Fruit fly (Drosophila melanogaster) whole organism, prepupa: Measurements from ENCODE around the gene Mps1.

Experiments used
- Blimp-1 ChIP-seq: fragments of 200-800 bp; sonication (Bioruptor generic); optimal IDR thresholded peaks from 3 replicates; lab custom pipeline; 2017; ENCODE audit warnings: missing biosample characterization, missing genetic modification characterization, mild to moderate bottlenecking, moderate library complexity, missing genetic modification reagents
- CG10669 ChIP-seq: fragments of 200-800 bp; sonication (Bioruptor generic); optimal IDR thresholded peaks from 3 replicates; lab custom pipeline; 2018; ENCODE audit warnings: missing biosample characterization, mild to moderate bottlenecking, missing genetic modification characterization, moderate library complexity
- CG11762 ChIP-seq: fragments of 200-800 bp; sonication (Bioruptor generic); optimal IDR thresholded peaks from 3 replicates; lab custom pipeline; 2016; ENCODE audit warnings: missing biosample characterization, missing genetic modification characterization; ENCODE audit not compliant: insufficient read depth
- CG11902 ChIP-seq: fragments of 200-800 bp; sonication (Bioruptor generic); optimal IDR thresholded peaks from 3 replicates; lab custom pipeline; 2016; ENCODE audit warnings: missing biosample characterization, missing genetic modification characterization
- CG1621 ChIP-seq: fragments of 200-800 bp; sonication (Bioruptor generic); optimal IDR thresholded peaks from 3 replicates; lab custom pipeline; 2018; ENCODE audit warnings: missing biosample characterization, mild to moderate bottlenecking, missing genetic modification characterization
- CG16779 ChIP-seq: fragments of 200-800 bp; sonication (Bioruptor generic); optimal IDR thresholded peaks from 3 replicates; lab custom pipeline; 2017; ENCODE audit warnings: missing biosample characterization, mild to moderate bottlenecking, missing genetic modification characterization
- CG31627 ChIP-seq: fragments of 200-800 bp; sonication (Bioruptor generic); optimal IDR thresholded peaks from 3 replicates; lab custom pipeline; 2016; ENCODE audit warnings: missing biosample characterization, missing genetic modification characterization
- CG3919 ChIP-seq: fragments of 200-800 bp; sonication (Bioruptor generic); optimal IDR thresholded peaks from 3 replicates; lab custom pipeline; 2016; ENCODE audit warnings: missing biosample characterization, missing genetic modification characterization
- CG4318 ChIP-seq: fragments of 200-800 bp; sonication (Bioruptor generic); optimal IDR thresholded peaks from 3 replicates; lab custom pipeline; 2017; ENCODE audit warnings: missing biosample characterization, mild to moderate bottlenecking, missing genetic modification characterization
- CG6163 ChIP-seq: fragments of 200-800 bp; sonication (Bioruptor generic); IDR thresholded peaks from 3 replicates; pipeline ENCODE4 v1.3.6; 2022; ENCODE audit warnings: missing biosample characterization, missing genetic modification characterization
- CG6276 ChIP-seq: fragments of 200-800 bp; sonication (Bioruptor generic); optimal IDR thresholded peaks from 2 replicates; lab custom pipeline; 2017; ENCODE audit warnings: missing biosample characterization, mild to moderate bottlenecking, missing genetic modification characterization
- CG6808 ChIP-seq: fragments of 200-800 bp; sonication (Bioruptor generic); optimal IDR thresholded peaks from 3 replicates; lab custom pipeline; 2017; ENCODE audit warnings: missing biosample characterization, missing genetic modification characterization, mild to moderate bottlenecking, moderate library complexity, missing genetic modification reagents
- CG6854 ChIP-seq: fragments of 200-800 bp; sonication (Bioruptor generic); optimal IDR thresholded peaks from 2 replicates; lab custom pipeline; 2017; ENCODE audit warnings: missing biosample characterization, mild to moderate bottlenecking, missing genetic modification characterization
- CG7368 ChIP-seq: fragments of 200-800 bp; sonication (Bioruptor generic); optimal IDR thresholded peaks from 3 replicates; lab custom pipeline; 2016; ENCODE audit warnings: missing biosample characterization, missing genetic modification characterization
- CG8119 ChIP-seq: fragments of 200-800 bp; sonication (Bioruptor generic); IDR thresholded peaks from 3 replicates; pipeline ENCODE4 v1.3.6; 2022; ENCODE audit warnings: missing biosample characterization, missing genetic modification characterization
- CG8632 ChIP-seq: fragments of 200-800 bp; sonication (Bioruptor generic); optimal IDR thresholded peaks from 3 replicates; lab custom pipeline; 2016; ENCODE audit warnings: missing biosample characterization, missing genetic modification characterization
- CG9139 ChIP-seq: fragments of 200-800 bp; sonication (Bioruptor generic); optimal IDR thresholded peaks from 3 replicates; lab custom pipeline; 2017; ENCODE audit warnings: missing biosample characterization, mild to moderate bottlenecking, missing genetic modification characterization
- Eip78C ChIP-seq: fragments of 200-800 bp; sonication (Bioruptor generic); peaks from one replicate; lab custom pipeline; 2016; ENCODE audit warnings: missing biosample characterization, missing genetic modification characterization
- Ets21C ChIP-seq: fragments of 200-800 bp; sonication (Bioruptor generic); optimal IDR thresholded peaks from 3 replicates; lab custom pipeline; 2016; ENCODE audit warnings: missing biosample characterization, missing genetic modification characterization
- Gug ChIP-seq: fragments of 200-800 bp; sonication (Bioruptor generic); IDR thresholded peaks from 2 replicates; pipeline ENCODE4 v1.3.6; 2022; ENCODE audit warnings: missing biosample characterization, missing genetic modification characterization
- Hr38 ChIP-seq: sonication (Bioruptor generic); optimal IDR thresholded peaks from 2 replicates; lab custom pipeline; 2016; ENCODE audit warnings: missing biosample characterization, missing genetic modification characterization
- Hr39 ChIP-seq: fragments of 200-800 bp; sonication (Bioruptor generic); optimal IDR thresholded peaks from 2 replicates; lab custom pipeline; 2016; ENCODE audit warnings: missing biosample characterization, missing genetic modification characterization
- Hr4 ChIP-seq: fragments of 200-800 bp; sonication (Bioruptor generic); optimal IDR thresholded peaks from 3 replicates; lab custom pipeline; 2016; ENCODE audit warnings: missing biosample characterization, missing genetic modification characterization
- Lpt ChIP-seq: fragments of 200-800 bp; sonication (Bioruptor generic); optimal IDR thresholded peaks from 3 replicates; lab custom pipeline; 2016; ENCODE audit warnings: missing biosample characterization, missing genetic modification characterization
- OdsH ChIP-seq: fragments of 200-800 bp; sonication (Bioruptor generic); optimal IDR thresholded peaks from 3 replicates; lab custom pipeline; 2016; ENCODE audit warnings: missing biosample characterization, missing genetic modification characterization
- Smox ChIP-seq: fragments of 200-800 bp; sonication (Bioruptor generic); optimal IDR thresholded peaks from 3 replicates; lab custom pipeline; 2016; ENCODE audit warnings: missing biosample characterization, missing genetic modification characterization
- Sox102F ChIP-seq: fragments of 200-800 bp; sonication (Bioruptor generic); optimal IDR thresholded peaks from 2 replicates; lab custom pipeline; 2016; ENCODE audit warnings: missing biosample characterization, mild to moderate bottlenecking, missing genetic modification characterization
- Sox15 ChIP-seq: fragments of 200-800 bp; sonication (Bioruptor generic); optimal IDR thresholded peaks from 3 replicates; lab custom pipeline; 2016; ENCODE audit warnings: missing biosample characterization, missing genetic modification characterization
- achi ChIP-seq: fragments of 200-800 bp; sonication (Bioruptor generic); optimal IDR thresholded peaks from 3 replicates; lab custom pipeline; 2016; ENCODE audit warnings: missing biosample characterization, missing genetic modification characterization
- acj6 ChIP-seq: fragments of 200-800 bp; sonication (Bioruptor generic); optimal IDR thresholded peaks from 3 replicates; lab custom pipeline; 2016; ENCODE audit warnings: missing biosample characterization, missing genetic modification characterization
- dac ChIP-seq: fragments of 200-800 bp; sonication (Bioruptor generic); optimal IDR thresholded peaks from 2 replicates; lab custom pipeline; 2017; ENCODE audit warnings: missing biosample characterization, mild to moderate bottlenecking, missing genetic modification characterization
- dsx ChIP-seq: fragments of 200-800 bp; optimal IDR thresholded peaks from 3 replicates; lab custom pipeline; 2019; ENCODE audit warnings: missing biosample characterization, mild to moderate bottlenecking, missing genetic modification characterization, moderate library complexity; ENCODE audit not compliant: poor library complexity, severe bottlenecking
- eg ChIP-seq: fragments of 200-800 bp; sonication (Bioruptor generic); IDR thresholded peaks from 3 replicates; pipeline ENCODE4 v1.3.6; 2022; ENCODE audit warnings: missing biosample characterization, missing genetic modification characterization
- esn ChIP-seq: fragments of 200-800 bp; sonication (Bioruptor generic); optimal IDR thresholded peaks from 2 replicates; lab custom pipeline; 2016; ENCODE audit warnings: missing biosample characterization, mild to moderate bottlenecking, missing genetic modification characterization, moderate library complexity
- fd59A ChIP-seq: fragments of 200-800 bp; sonication (Bioruptor generic); optimal IDR thresholded peaks from 2 replicates; lab custom pipeline; 2017; ENCODE audit warnings: missing biosample characterization, mild to moderate bottlenecking, missing genetic modification characterization, missing genetic modification reagents
- fd85E ChIP-seq: fragments of 200-800 bp; sonication (Bioruptor generic); optimal IDR thresholded peaks from 3 replicates; lab custom pipeline; 2016; ENCODE audit warnings: missing biosample characterization, missing genetic modification characterization
- net ChIP-seq: fragments of 200-800 bp; sonication (Bioruptor generic); optimal IDR thresholded peaks from 3 replicates; lab custom pipeline; 2016; ENCODE audit warnings: missing biosample characterization, missing genetic modification characterization
- pdm3 ChIP-seq: fragments of 200-800 bp; sonication (Bioruptor generic); optimal IDR thresholded peaks from 3 replicates; lab custom pipeline; 2016; ENCODE audit warnings: missing biosample characterization, missing genetic modification characterization
- salr ChIP-seq, 2 experiments: fragments of 200-800 bp; sonication (Bioruptor generic); optimal IDR thresholded peaks; 3 replicates each; lab custom pipeline; 2016 to 2018; ENCODE audit warnings: missing biosample characterization in 2 of 2, missing genetic modification characterization in 2 of 2, mild to moderate bottlenecking in 1 of 2
- spab ChIP-seq: fragments of 200-800 bp; sonication (Bioruptor generic); optimal IDR thresholded peaks from 2 replicates; lab custom pipeline; 2017; ENCODE audit warnings: missing biosample characterization, mild to moderate bottlenecking, missing genetic modification characterization, missing genetic modification reagents
- ss ChIP-seq, 2 experiments: fragments of 200-800 bp; sonication (Bioruptor generic); optimal IDR thresholded peaks; 2 replicates in 1 of 2; 3 replicates in 1 of 2; lab custom pipeline; 2017 to 2018; ENCODE audit warnings: mild to moderate bottlenecking in 2 of 2, missing biosample characterization in 2 of 2, missing genetic modification characterization in 2 of 2, moderate library complexity in 1 of 2
- svp ChIP-seq: fragments of 200-800 bp; sonication (Bioruptor generic); peaks from one replicate; lab custom pipeline; 2016; ENCODE audit warnings: missing biosample characterization, missing genetic modification characterization
- topi ChIP-seq: fragments of 200-800 bp; sonication (Bioruptor generic); optimal IDR thresholded peaks from 3 replicates; lab custom pipeline; 2016; ENCODE audit warnings: missing biosample characterization, missing genetic modification characterization
- vri ChIP-seq: fragments of 200-800 bp; sonication (Bioruptor generic); optimal IDR thresholded peaks from 3 replicates; lab custom pipeline; 2016; ENCODE audit warnings: missing biosample characterization, mild to moderate bottlenecking, missing genetic modification characterization

Mps1 gene

DNA sequence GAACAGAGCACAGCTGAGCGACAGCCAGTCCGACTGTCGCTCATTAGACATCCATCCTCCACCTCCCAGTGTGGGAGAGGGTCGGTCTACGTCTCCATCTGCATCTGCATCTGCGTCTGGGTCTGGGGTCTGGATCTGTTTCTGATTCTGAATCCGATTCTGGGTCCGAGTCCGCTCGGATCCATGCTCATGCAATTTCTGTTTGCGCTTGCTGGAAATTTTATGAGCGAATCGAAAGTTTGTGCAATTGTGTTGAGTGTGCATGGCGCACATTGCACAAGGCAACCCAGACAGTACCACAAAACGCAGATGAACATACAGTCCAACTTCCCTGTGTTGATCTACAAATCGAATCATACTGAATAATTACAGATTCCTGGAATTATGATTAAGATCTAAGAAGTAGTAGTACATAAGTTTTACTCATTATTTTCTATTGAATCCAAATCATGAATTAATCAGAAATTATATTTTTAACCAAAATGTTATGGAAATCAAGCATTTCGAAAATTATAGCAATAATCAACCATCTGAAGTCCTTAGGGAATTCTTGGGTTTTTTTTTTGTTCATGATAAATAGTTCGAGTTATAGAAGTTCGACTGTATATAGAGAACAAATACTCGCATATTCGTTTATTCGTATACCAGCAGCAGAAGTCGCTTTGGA, 32.1 kb downstream of the Mps1 start (continued):
- peak; percentile 96 for TF ChIP-seq Hr39 (GFP tag; lab: Kevin White, UChicago)
- TF ChIP-seq acj6 = peak; percentile 96
- TF ChIP-seq Lpt = peak; percentile 90
- peak; percentile 95 for TF ChIP-seq CG7368 (GFP tag; lab: Kevin White, UChicago)
- peak; percentile 97 for TF ChIP-seq CG6276 (GFP tag; lab: Kevin White, UChicago)
- peak; percentile 78 to 98 for TF ChIP-seq salr (GFP tag; optimal IDR thresholded peaks at IDR 0.05; lab: Kevin White, UChicago)
- TF ChIP-seq dsx (GFP tag; lab: Kevin White, UChicago) = peak; percentile 94
- TF ChIP-seq CG8632 = peak; percentile 94
- TF ChIP-seq fd59A (GFP tag; lab: Kevin White, UChicago) = peak; percentile 91
- TF ChIP-seq CG6854 (GFP tag; lab: Kevin White, UChicago) = peak; percentile 22
- peak; percentile 96 for TF ChIP-seq esn (GFP tag; lab: Kevin White, UChicago)
- TF ChIP-seq CG31627 (GFP tag; lab: Kevin White, UChicago) = peak; percentile 96
- TF ChIP-seq CG11902 = peak; percentile 94
- TF ChIP-seq fd85E (GFP tag; lab: Kevin White, UChicago) = peak; percentile 79
- peak; percentile 93 for TF ChIP-seq Sox15
- peak; percentile 96 for TF ChIP-seq topi (GFP tag; lab: Kevin White, UChicago)
- TF ChIP-seq CG10669 (GFP tag; lab: Kevin White, UChicago) = peak; percentile 96
- peak; percentile 99 for TF ChIP-seq Eip78C
- TF ChIP-seq CG6808 = peak; percentile 94
- peak; percentile 94 for TF ChIP-seq Gug (GFP tag; lab: Robert Waterston, UW)
- TF ChIP-seq Blimp-1 (GFP tag; lab: Kevin White, UChicago) = peak; percentile 78
- TF ChIP-seq vri (GFP tag; lab: Kevin White, UChicago) = peak; percentile 67
- peak; percentile 40 for TF ChIP-seq Hr38 (GFP tag; lab: Kevin White, UChicago)
- peak; percentile 98 for TF ChIP-seq Hr4 (GFP tag; lab: Kevin White, UChicago)
- TF ChIP-seq spab (GFP tag; lab: Kevin White, UChicago) = peak; percentile 94
- peak; percentile 97 for TF ChIP-seq net (GFP tag; lab: Kevin White, UChicago)
- TF ChIP-seq eg = peak; percentile 94
- TF ChIP-seq CG8119 (GFP tag; lab: Robert Waterston, UW) = peak; percentile 97
- TF ChIP-seq pdm3 (GFP tag; lab: Kevin White, UChicago) = peak; percentile 97
- peak; percentile 98 for TF ChIP-seq CG3919 (GFP tag; lab: Kevin White, UChicago)
- TF ChIP-seq CG11762 = peak; percentile 97
- TF ChIP-seq CG4318 = peak; percentile 94
- peak; percentile 96 for TF ChIP-seq svp (GFP tag; lab: Kevin White, UChicago)
- TF ChIP-seq CG9139 (GFP tag; lab: Kevin White, UChicago) = peak; percentile 87

DNA sequence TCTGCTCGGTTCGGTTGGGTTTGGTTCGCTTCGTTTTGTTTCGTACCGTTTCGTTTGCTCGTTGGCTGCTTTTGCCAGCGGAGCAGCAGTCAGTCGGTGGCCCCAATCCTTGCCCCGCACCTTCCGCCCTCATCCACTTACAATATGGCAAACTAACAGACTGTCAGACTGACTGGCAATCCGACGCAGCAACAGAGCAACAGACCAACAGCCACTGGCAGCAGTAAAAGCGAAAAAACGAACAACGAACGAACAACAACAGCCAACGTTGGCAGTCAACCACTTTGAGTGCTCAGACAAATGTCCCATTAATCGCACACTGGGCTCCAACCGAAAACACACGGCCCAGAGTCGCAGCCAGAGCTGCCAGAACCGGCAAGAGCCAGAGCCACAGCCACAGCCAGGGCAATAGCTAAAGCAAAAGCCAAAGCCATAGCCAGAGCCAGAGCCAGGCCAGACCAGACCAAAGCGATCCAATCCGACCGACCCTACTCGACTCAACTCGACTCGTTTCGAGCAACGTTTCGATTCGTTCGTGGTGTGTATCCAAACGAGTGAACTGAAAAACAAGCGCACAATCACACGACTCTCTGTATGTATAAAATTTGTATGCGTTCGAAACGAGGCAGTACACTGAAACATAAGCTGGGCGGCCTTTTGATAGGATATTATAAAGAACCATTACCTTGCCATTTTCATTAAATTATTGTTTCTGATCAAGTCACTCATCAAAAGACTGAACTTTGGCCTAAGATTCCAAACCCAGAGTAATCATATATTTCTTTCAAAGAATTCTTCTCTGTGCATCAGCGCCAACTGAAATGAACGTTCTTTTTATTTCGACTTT, 32.8 kb downstream of the Mps1 start:
- TF ChIP-seq CG31627 (GFP tag; lab: Kevin White, UChicago) = peak; percentile 100
- peak; percentile 100 for TF ChIP-seq Sox102F (GFP tag; lab: Kevin White, UChicago)
- TF ChIP-seq CG7368 (GFP tag; lab: Kevin White, UChicago) = peak; percentile 100
- TF ChIP-seq CG6163 (GFP tag; lab: Robert Waterston, UW) = peak; percentile 100
- peak; percentile 100 for TF ChIP-seq eg
- TF ChIP-seq CG16779 (tag; lab: Kevin White, UChicago) = peak; percentile 99
- TF ChIP-seq Ets21C (GFP tag; lab: Kevin White, UChicago) = peak; percentile 100
- TF ChIP-seq salr (GFP tag; optimal IDR thresholded peaks at IDR 0.05; lab: Kevin White, UChicago) = peak; percentile 100
- peak; percentile 100 for TF ChIP-seq CG3919 (GFP tag; lab: Kevin White, UChicago)
- TF ChIP-seq OdsH = peak; percentile 100
- TF ChIP-seq Sox15 = peak; percentile 100
- TF ChIP-seq Hr38 (GFP tag; lab: Kevin White, UChicago) = peak; percentile 98
- TF ChIP-seq achi = peak; percentile 99
- TF ChIP-seq topi (GFP tag; lab: Kevin White, UChicago) = peak; percentile 100
- TF ChIP-seq pdm3 (GFP tag; lab: Kevin White, UChicago) = peak; percentile 100
- peak; percentile 100 for TF ChIP-seq CG11902
- TF ChIP-seq acj6 = peak; percentile 100
- peak; percentile 100 for TF ChIP-seq CG11762
- TF ChIP-seq CG4318 = peak; percentile 100
- peak; percentile 100 for TF ChIP-seq spab (GFP tag; lab: Kevin White, UChicago)
- peak; percentile 100 for TF ChIP-seq CG8119 (GFP tag; lab: Robert Waterston, UW)
- peak; percentile 100 for TF ChIP-seq Hr39 (GFP tag; lab: Kevin White, UChicago)
- TF ChIP-seq dac (GFP tag; lab: Kevin White, UChicago) = peak; percentile 100
- peak; percentile 100 for TF ChIP-seq Smox (GFP tag; lab: Kevin White, UChicago)
- peak; percentile 99 for TF ChIP-seq CG1621 (tag; lab: Kevin White, UChicago)
- TF ChIP-seq ss (GFP tag; optimal IDR thresholded peaks at IDR 0.05; lab: Kevin White, UChicago) = peak; percentile 100
